Worm (Caenorhabditis elegans) whole organism, L4/young adult: ENCODE data around the gene exos-7.

Experiments
- W03F9.2 ChIP-seq: fragments of 150-350 bp; optimal IDR thresholded peaks from 2 replicates; lab custom pipeline; 2014; ENCODE audit warnings: missing biosample characterization, missing genetic modification characterization
- him-1 ChIP-seq: sonication (generic microtip); optimal IDR thresholded peaks from 2 replicates; lab custom pipeline; 2016; ENCODE audit warnings: missing genotype, missing genetic modification reagents, missing genetic modification characterization, missing compliant biosample characterization

ce11 chrV:20853581-20854161 lies 15.0 kb downstream of the exos-7 start, which contains the start of gene F31D4.5:
- no peak for TF ChIP-seq him-1 (tag; lab: Kevin White, UChicago)
- no peak for TF ChIP-seq W03F9.2 (tag; lab: Kevin White, UChicago)
